Fruit fly (Drosophila melanogaster): ENCODE measurements around the gene Sbat.

Gene Sbat

dm6 chr2L:2884683-2885502 is 6.7 kb downstream of the Sbat start (continued):
- TF ChIP-seq Hmx (GFP tag; optimal IDR thresholded peaks at IDR 0.05) = no peak
- TF ChIP-seq kni (GFP tag; optimal IDR thresholded peaks at IDR 0.05) = peak; percentile 57
- peak; percentile 66 for TF ChIP-seq gfzf (GFP tag; optimal IDR thresholded peaks at IDR 0.05)
- peak; percentile 84 for TF ChIP-seq CG12659 (GFP tag; optimal IDR thresholded peaks at IDR 0.05)
- TF ChIP-seq CG14441 (GFP tag; IDR thresholded peaks at IDR 0.05) = peak; percentile 69
- TF ChIP-seq CG13624 (GFP tag; optimal IDR thresholded peaks at IDR 0.05) = peak; percentile 85
- peak; percentile 2 for TF ChIP-seq org-1 (GFP tag; optimal IDR thresholded peaks at IDR 0.05)
- TF ChIP-seq jing (GFP tag; optimal IDR thresholded peaks at IDR 0.05) = no peak
- peak; percentile 83 for TF ChIP-seq chm (GFP tag; IDR thresholded peaks at IDR 0.05)
- no peak for TF ChIP-seq CG8765 (GFP tag; IDR thresholded peaks at IDR 0.05)
- TF ChIP-seq Lpt (GFP tag; optimal IDR thresholded peaks at IDR 0.05) = no peak
- no peak; the same call in 1 of the 2 replicates for TF ChIP-seq Taf1 (GFP tag; IDR thresholded peaks at IDR 0.05)
- peak; percentile 68 for TF ChIP-seq vvl (GFP tag; IDR thresholded peaks at IDR 0.05)
- peak; percentile 81 for TF ChIP-seq CG9932 (GFP tag; IDR thresholded peaks at IDR 0.05)
- no peak for TF ChIP-seq gem (tag; optimal IDR thresholded peaks at IDR 0.05)
- TF ChIP-seq CG2202 (tag; optimal IDR thresholded peaks at IDR 0.05) = peak; percentile 14
- TF ChIP-seq CG12219 (GFP tag; optimal IDR thresholded peaks at IDR 0.05) = peak; percentile 5
- TF ChIP-seq ase (GFP tag; IDR thresholded peaks at IDR 0.05) = peak; percentile 67; the same call in 2 of the 3 replicates
- no peak for TF ChIP-seq CG15011 (GFP tag; optimal IDR thresholded peaks at IDR 0.05)
- TF ChIP-seq abd-A (tag; optimal IDR thresholded peaks at IDR 0.05) = peak; percentile 91
- peak; percentile 33 for TF ChIP-seq Nf-YC (tag; optimal IDR thresholded peaks at IDR 0.05)
- no peak for TF ChIP-seq Usf (GFP tag; optimal IDR thresholded peaks at IDR 0.05)
- TF ChIP-seq CG15696 (tag; optimal IDR thresholded peaks at IDR 0.05) = peak; percentile 11
- peak; percentile 55 for TF ChIP-seq CG3281 (GFP tag; optimal IDR thresholded peaks at IDR 0.05)
- peak; percentile 14 for TF ChIP-seq ATbp (GFP tag; optimal IDR thresholded peaks at IDR 0.05)
- TF ChIP-seq tio (GFP tag; optimal IDR thresholded peaks at IDR 0.05) = no peak
- TF ChIP-seq CG8359 (GFP tag; optimal IDR thresholded peaks at IDR 0.05; ENCODE audit: borderline replicate concordance) = no peak
- TF ChIP-seq Ets97D (GFP tag; optimal IDR thresholded peaks at IDR 0.05) = peak; percentile 71
- peak; percentile 68 for TF ChIP-seq Dp (GFP tag; optimal IDR thresholded peaks at IDR 0.05)
- peak; percentile 89; the same call in 2 of the 3 replicates for TF ChIP-seq CG34422 (GFP tag; IDR thresholded peaks at IDR 0.05)
- TF ChIP-seq CG2199 (GFP tag; IDR thresholded peaks at IDR 0.05) = peak; percentile 70
- 0 out of 2 replicates have a peak, but pooled peaks have one; percentile 34 for TF ChIP-seq sna (GFP tag; IDR thresholded peaks at IDR 0.05; ENCODE audit: partially characterized antibody)
- 0 out of 2 replicates have a peak, but pooled peaks have one; percentile 37 for TF ChIP-seq ranshi (GFP tag; IDR thresholded peaks at IDR 0.05)
- TF ChIP-seq nau (GFP tag; optimal IDR thresholded peaks at IDR 0.05) = peak; percentile 43
- TF ChIP-seq gcm (GFP tag; optimal IDR thresholded peaks at IDR 0.05) = peak; percentile 48
- TF ChIP-seq pfk (GFP tag; optimal IDR thresholded peaks at IDR 0.05) = peak; percentile 45
- TF ChIP-seq Side (GFP tag; optimal IDR thresholded peaks at IDR 0.05) = no peak
- TF ChIP-seq CG10274 (GFP tag; optimal IDR thresholded peaks at IDR 0.05) = no peak
- TF ChIP-seq p53 (GFP tag; optimal IDR thresholded peaks at IDR 0.05) = no peak
- no peak for TF ChIP-seq CG1529 (GFP tag; optimal IDR thresholded peaks at IDR 0.05)
- TF ChIP-seq Awh (GFP tag; IDR thresholded peaks at IDR 0.05) = peak; percentile 35; the same call in 1 of the 2 replicates
- TF ChIP-seq CG34376 (GFP tag; optimal IDR thresholded peaks at IDR 0.05) = peak; percentile 89
- TF ChIP-seq CG2116 (GFP tag; optimal IDR thresholded peaks at IDR 0.05) = peak; percentile 31
- TF ChIP-seq fd64A (GFP tag; optimal IDR thresholded peaks at IDR 0.05) = peak; percentile 49
- no peak for TF ChIP-seq Ada2b (GFP tag; IDR thresholded peaks at IDR 0.05)
- no peak for TF ChIP-seq CG6654 (GFP tag; optimal IDR thresholded peaks at IDR 0.05)
- peak; percentile 39 for TF ChIP-seq Hand (GFP tag; optimal IDR thresholded peaks at IDR 0.05)
- no peak for TF ChIP-seq h (optimal IDR thresholded peaks at IDR 0.05)
- no peak for TF ChIP-seq gt (GFP tag; IDR thresholded peaks at IDR 0.05)
